Fruit fly (Drosophila melanogaster) whole organism, embryonic: ENCODE measurements around the gene Bet1.

Experiments used
- Atf3 ChIP-seq: fragments of 200-800 bp; sonication (Bioruptor generic); optimal IDR thresholded peaks from 3 replicates; lab custom pipeline; 2016; ENCODE audit warnings: missing biosample characterization, missing genetic modification characterization
- CG10462 ChIP-seq: fragments of 200-800 bp; sonication (Bioruptor generic); optimal IDR thresholded peaks from 2 replicates; lab custom pipeline; 2016; ENCODE audit warnings: missing biosample characterization, missing genetic modification characterization
- CG11085 ChIP-seq: fragments of 200-800 bp; sonication (Bioruptor generic); IDR thresholded peaks from 2 replicates; pipeline ENCODE4 v1.3.6; 2022; ENCODE audit warnings: missing biosample characterization, missing genetic modification characterization
- CG12299 ChIP-seq: fragments of 200-800 bp; sonication (Bioruptor generic); optimal IDR thresholded peaks from 2 replicates; lab custom pipeline; 2018; ENCODE audit warnings: missing biosample characterization, mild to moderate bottlenecking, missing genetic modification characterization
- CG15601 ChIP-seq: fragments of 200-800 bp; sonication (Bioruptor generic); optimal IDR thresholded peaks from 3 replicates; lab custom pipeline; 2019; ENCODE audit warnings: missing biosample characterization, mild to moderate bottlenecking, missing genetic modification characterization, moderate library complexity
- CG18599 ChIP-seq: fragments of 200-800 bp; sonication (Bioruptor generic); optimal IDR thresholded peaks from 3 replicates; lab custom pipeline; 2017; ENCODE audit warnings: missing biosample characterization, missing genetic modification characterization, mild to moderate bottlenecking, moderate library complexity, missing genetic modification reagents
- CG2116 ChIP-seq: fragments of 200-800 bp; sonication (Bioruptor generic); optimal IDR thresholded peaks from 3 replicates; lab custom pipeline; 2018; ENCODE audit warnings: missing biosample characterization, mild to moderate bottlenecking, missing genetic modification characterization
- CG30020 ChIP-seq: fragments of 200-800 bp; optimal IDR thresholded peaks from 2 replicates; lab custom pipeline; 2019; ENCODE audit warnings: missing biosample characterization, mild to moderate bottlenecking, missing genetic modification characterization, moderate library complexity
- CG3065 ChIP-seq: fragments of 200-800 bp; sonication (Bioruptor generic); optimal IDR thresholded peaks from 2 replicates; lab custom pipeline; 2016; ENCODE audit warnings: missing biosample characterization, missing genetic modification characterization
- CG43689 ChIP-seq: fragments of 200-800 bp; sonication (Bioruptor generic); IDR thresholded peaks from 2 replicates; pipeline ENCODE4 v1.3.6; 2022; ENCODE audit warnings: missing biosample characterization, missing genetic modification characterization
- CG6765 ChIP-seq: fragments of 200-800 bp; sonication (Bioruptor generic); optimal IDR thresholded peaks from 3 replicates; lab custom pipeline; 2017; ENCODE audit warnings: missing biosample characterization, mild to moderate bottlenecking, missing genetic modification characterization
- CG7987 ChIP-seq: fragments of 200-800 bp; sonication (Bioruptor generic); optimal IDR thresholded peaks from 2 replicates; lab custom pipeline; 2018; ENCODE audit warnings: missing biosample characterization, mild to moderate bottlenecking, missing genetic modification characterization, moderate library complexity
- CG8290 ChIP-seq, 3 experiments: fragments of 200-800 bp; sonication (Bioruptor generic); optimal IDR thresholded peaks; 2 replicates each; lab custom pipeline; 2016 to 2019; ENCODE audit warnings: missing biosample characterization in 3 of 3, missing genetic modification characterization in 3 of 3, mild to moderate bottlenecking in 2 of 3, moderate library complexity in 1 of 3
- CG8924 ChIP-seq: fragments of 200-800 bp; optimal IDR thresholded peaks from 3 replicates; lab custom pipeline; 2019; ENCODE audit warnings: missing biosample characterization, mild to moderate bottlenecking, missing genetic modification characterization, moderate library complexity
- CG9609 ChIP-seq: fragments of 200-800 bp; sonication (Bioruptor generic); optimal IDR thresholded peaks from 3 replicates; lab custom pipeline; 2016; ENCODE audit warnings: missing biosample characterization, missing genetic modification characterization
- CG9817 ChIP-seq: fragments of 200-800 bp; sonication (Bioruptor generic); optimal IDR thresholded peaks from 2 replicates; lab custom pipeline; 2018; ENCODE audit warnings: missing biosample characterization, mild to moderate bottlenecking, missing genetic modification characterization, moderate library complexity
- Chrac-16 ChIP-seq: fragments of 200-800 bp; sonication (Bioruptor generic); optimal IDR thresholded peaks from 3 replicates; lab custom pipeline; 2016; ENCODE audit warnings: missing biosample characterization, missing genetic modification characterization
- CkIIα-i1 ChIP-seq: fragments of 200-800 bp; sonication (Bioruptor generic); IDR thresholded peaks from 2 replicates; pipeline ENCODE4 v1.3.6; 2022; ENCODE audit warnings: missing biosample characterization, missing genetic modification characterization
- Dbx ChIP-seq: fragments of 200-800 bp; sonication (Bioruptor generic); IDR thresholded peaks from 3 replicates; pipeline ENCODE4 v1.3.6; 2022; ENCODE audit warnings: missing biosample characterization, missing genetic modification characterization
- Hr3 ChIP-seq: fragments of 200-800 bp; sonication (Bioruptor generic); optimal IDR thresholded peaks from 3 replicates; lab custom pipeline; 2016; ENCODE audit warnings: missing biosample characterization, missing genetic modification characterization
- Optix ChIP-seq: fragments of 200-800 bp; sonication (Bioruptor generic); IDR thresholded peaks from 3 replicates; pipeline ENCODE4 v1.3.6; 2022; ENCODE audit warnings: missing biosample characterization, missing genetic modification characterization
- Six4 ChIP-seq: fragments of 200-800 bp; sonication (Bioruptor generic); optimal IDR thresholded peaks from 2 replicates; lab custom pipeline; 2016; ENCODE audit warnings: missing biosample characterization, missing genetic modification characterization
- amos ChIP-seq: fragments of 200-800 bp; sonication (Bioruptor generic); IDR thresholded peaks from 2 replicates; pipeline ENCODE4 v1.3.6; 2022; ENCODE audit warnings: missing biosample characterization, missing genetic modification characterization; ENCODE audit not compliant: partially characterized antibody
- bab2 ChIP-seq: fragments of 200-800 bp; sonication (Bioruptor generic); optimal IDR thresholded peaks from 2 replicates; lab custom pipeline; 2016; ENCODE audit warnings: missing biosample characterization, missing genetic modification characterization
- cad ChIP-seq: fragments of >200 bp; optimal IDR thresholded peaks from 2 replicates; lab custom pipeline; 2017; ENCODE audit warnings: missing biosample characterization, missing genetic modification characterization
- croc ChIP-seq: fragments of 200-800 bp; sonication (Bioruptor generic); conservative IDR thresholded peaks from 3 replicates; pipeline ENCODE4 v1.3.6; 2022; ENCODE audit warnings: missing biosample characterization, missing genetic modification characterization
- cwo ChIP-seq: fragments of 200-800 bp; sonication (Bioruptor generic); optimal IDR thresholded peaks from 3 replicates; lab custom pipeline; 2017; ENCODE audit warnings: missing biosample characterization, missing genetic modification characterization, mild to moderate bottlenecking, moderate library complexity, missing genetic modification reagents
- dmrt11E ChIP-seq: fragments of 200-800 bp; sonication (Bioruptor generic); optimal IDR thresholded peaks from 3 replicates; lab custom pipeline; 2018; ENCODE audit warnings: missing biosample characterization, mild to moderate bottlenecking, missing genetic modification characterization, moderate library complexity
- ewg ChIP-seq: fragments of 200-800 bp; sonication (Bioruptor generic); optimal IDR thresholded peaks from 3 replicates; lab custom pipeline; 2017; ENCODE audit warnings: mild to moderate bottlenecking, missing biosample characterization, missing genetic modification reagents, missing genetic modification characterization
- fd96Cb ChIP-seq: fragments of 200-800 bp; sonication (Bioruptor generic); optimal IDR thresholded peaks from 2 replicates; lab custom pipeline; 2018; ENCODE audit warnings: missing biosample characterization, mild to moderate bottlenecking, missing genetic modification characterization, moderate library complexity
- fu2 ChIP-seq: fragments of 200-800 bp; sonication (Bioruptor generic); optimal IDR thresholded peaks from 2 replicates; lab custom pipeline; 2016; ENCODE audit warnings: missing biosample characterization, missing genetic modification characterization
- gem ChIP-seq: fragments of 200-800 bp; sonication (Bioruptor generic); optimal IDR thresholded peaks from 2 replicates; lab custom pipeline; 2019; ENCODE audit warnings: missing biosample characterization, mild to moderate bottlenecking, missing genetic modification characterization, moderate library complexity
- hbn ChIP-seq: fragments of 200-800 bp; sonication (Bioruptor generic); IDR thresholded peaks from 2 replicates; pipeline ENCODE4 v1.3.6; 2022; ENCODE audit warnings: missing biosample characterization, missing genetic modification characterization; ENCODE audit not compliant: partially characterized antibody
- klu ChIP-seq: fragments of 200-800 bp; sonication (Bioruptor generic); IDR thresholded peaks from 2 replicates; pipeline ENCODE4 v1.3.6; 2022; ENCODE audit warnings: missing biosample characterization, missing genetic modification characterization
- maf-S ChIP-seq: fragments of 200-800 bp; sonication (Bioruptor generic); optimal IDR thresholded peaks from 2 replicates; lab custom pipeline; 2016; ENCODE audit warnings: missing biosample characterization, missing genetic modification characterization
- mam ChIP-seq: fragments of 200-800 bp; sonication (Bioruptor generic); optimal IDR thresholded peaks from 3 replicates; lab custom pipeline; 2016; ENCODE audit warnings: missing biosample characterization, missing genetic modification characterization
- mld ChIP-seq: fragments of 200-800 bp; sonication (Bioruptor generic); IDR thresholded peaks from 3 replicates; pipeline ENCODE4 v1.3.6; 2022; ENCODE audit warnings: missing biosample characterization, missing genetic modification characterization; ENCODE audit not compliant: partially characterized antibody
- otp ChIP-seq: fragments of 200-800 bp; sonication (Bioruptor generic); IDR thresholded peaks from 3 replicates; pipeline ENCODE4, ENCODE4 v1.3.6; 2022; ENCODE audit warnings: missing biosample characterization, missing genetic modification characterization
- pfk ChIP-seq: fragments of 200-800 bp; sonication (Bioruptor generic); optimal IDR thresholded peaks from 2 replicates; lab custom pipeline; 2018; ENCODE audit warnings: missing biosample characterization, mild to moderate bottlenecking, missing genetic modification characterization, moderate library complexity
- pho ChIP-seq: fragments of 200-800 bp; sonication (Bioruptor generic); optimal IDR thresholded peaks from 2 replicates; lab custom pipeline; 2016; ENCODE audit warnings: missing biosample characterization, missing genetic modification characterization
- phol ChIP-seq: fragments of 200-800 bp; sonication (Bioruptor generic); optimal IDR thresholded peaks from 3 replicates; lab custom pipeline; 2018; ENCODE audit warnings: missing biosample characterization, mild to moderate bottlenecking, missing genetic modification characterization, moderate library complexity
- rib ChIP-seq: fragments of 200-800 bp; sonication (Bioruptor generic); IDR thresholded peaks from 2 replicates; pipeline ENCODE4 v1.3.6; 2022; ENCODE audit warnings: missing biosample characterization, missing genetic modification characterization
- sd ChIP-seq: fragments of 200-800 bp; sonication (Bioruptor generic); optimal IDR thresholded peaks from 3 replicates; lab custom pipeline; 2018; ENCODE audit warnings: missing biosample characterization, mild to moderate bottlenecking, missing genetic modification characterization, moderate library complexity
- shn ChIP-seq: fragments of 200-800 bp; sonication (Bioruptor generic); optimal IDR thresholded peaks from 3 replicates; lab custom pipeline; 2016; ENCODE audit warnings: missing biosample characterization, missing genetic modification characterization
- sima ChIP-seq: fragments of 200-800 bp; sonication (Bioruptor generic); optimal IDR thresholded peaks from 2 replicates; lab custom pipeline; 2016; ENCODE audit warnings: missing biosample characterization, missing genetic modification characterization
- usp ChIP-seq: fragments of >200 bp; optimal IDR thresholded peaks from 2 replicates; lab custom pipeline; 2017; ENCODE audit warnings: missing biosample characterization, missing genetic modification characterization
- vnd ChIP-seq: fragments of 200-800 bp; sonication (Bioruptor generic); IDR thresholded peaks from 3 replicates; pipeline ENCODE4 v1.3.6; 2022; ENCODE audit warnings: missing biosample characterization, missing genetic modification characterization; ENCODE audit not compliant: partially characterized antibody
- wor ChIP-seq: fragments of 200-800 bp; sonication (Bioruptor generic); IDR thresholded peaks from 2 replicates; pipeline ENCODE4 v1.3.6; 2022; ENCODE audit warnings: missing biosample characterization, missing genetic modification characterization
- yki ChIP-seq: fragments of >200 bp; optimal IDR thresholded peaks from 3 replicates; lab custom pipeline; 2018

Gene Bet1

dm6 chr3L:19292440-19293175, 31.4 kb downstream of the Bet1 start, which contains the start of gene Gbs-76A (continued):
- TF ChIP-seq Hr3 (GFP tag; lab: Kevin White, UChicago) (peak; percentile 75), croc (GFP tag; lab: Robert Waterston, UW) (peak; percentile 73), bab2 (GFP tag; lab: Kevin White, UChicago) (no peak), yki (lab: Kevin White, UChicago) (peak; percentile 16), CG18599 (GFP tag; lab: Kevin White, UChicago) (peak; percentile 93), cad (no peak), otp (0 out of 3 replicates have a peak, but pooled peaks have one; percentile 47), wor (peak; percentile 59), sd (peak; percentile 69), pfk (GFP tag; lab: Kevin White, UChicago) (peak; percentile 28), Six4 (GFP tag; lab: Kevin White, UChicago) (peak; percentile 41), maf-S (no peak), CG8290 (GFP tag; optimal IDR thresholded peaks at IDR 0.05; lab: Kevin White, UChicago) (no peak), CG8290 (tag; optimal IDR thresholded peaks at IDR 0.05; lab: Kevin White, UChicago) (peak in 1 of 2 experiments; percentile 13), CG2116 (peak; percentile 36), CG10462 (peak; percentile 1), CG6765 (peak; percentile 85), sima (GFP tag; lab: Kevin White, UChicago) (no peak), Dbx (GFP tag; lab: Robert Waterston, UW) (peak; percentile 69; the same call in 2 of the 3 replicates), CG9609 (GFP tag; lab: Kevin White, UChicago) (no peak), gem (tag; lab: Kevin White, UChicago) (peak; percentile 94), dmrt11E (tag; lab: Kevin White, UChicago) (peak; percentile 69), klu (no peak), fd96Cb (peak; percentile 76), usp (GFP tag; lab: Kevin White, UChicago) (no peak), CkIIα-i1 (GFP tag; lab: Robert Waterston, UW) (no peak), CG9817 (tag; lab: Kevin White, UChicago) (peak; percentile 74), amos (GFP tag; lab: Robert Waterston, UW) (no peak), CG7987 (GFP tag; lab: Kevin White, UChicago) (peak; percentile 24), mld (GFP tag; lab: Robert Waterston, UW) (no peak), CG12299 (tag; lab: Kevin White, UChicago) (peak; percentile 74), CG15601 (tag; lab: Kevin White, UChicago) (peak; percentile 82), phol (tag; lab: Kevin White, UChicago) (peak; percentile 88), cwo (peak; percentile 87), Atf3 (GFP tag; lab: Kevin White, UChicago) (no peak), hbn (no peak), mam (peak; percentile 3), CG43689 (GFP tag; lab: Robert Waterston, UW) (no peak), Chrac-16 (peak; percentile 38), CG3065 (GFP tag; lab: Kevin White, UChicago) (no peak), pho (GFP tag; lab: Kevin White, UChicago) (peak; percentile 50), CG30020 (tag; lab: Kevin White, UChicago) (peak; percentile 49), shn (no peak), ewg (peak; percentile 65), CG11085 (GFP tag; lab: Robert Waterston, UW) (no peak), vnd (GFP tag; lab: Robert Waterston, UW) (0 out of 3 replicates have a peak, but pooled peaks have one; percentile 35), Optix (GFP tag; lab: Robert Waterston, UW) (no peak), fu2 (GFP tag; lab: Kevin White, UChicago) (no peak), rib (GFP tag; lab: Robert Waterston, UW) (no peak), CG8924 (tag; lab: Kevin White, UChicago) (peak; percentile 88)
